Worm (Caenorhabditis elegans) whole organism, late embryonic: Measurements from ENCODE around the gene F44E2.4.

Experiments
- ama-1 ChIP-seq: fragments of 150-350 bp; optimal IDR thresholded peaks from 2 replicates; lab custom pipeline; 2014
- ceh-22 ChIP-seq: sonication (generic microtip); optimal IDR thresholded peaks from 2 replicates; lab custom pipeline; 2017; ENCODE audit warnings: missing biosample characterization, missing genetic modification characterization
- ceh-48 ChIP-seq: sonication (generic microtip); optimal IDR thresholded peaks from 2 replicates; lab custom pipeline; 2016; ENCODE audit warnings: missing genetic modification characterization, inconsistent platforms, missing compliant biosample characterization
- dmd-4 ChIP-seq: sonication (generic microtip); optimal IDR thresholded peaks from 2 replicates; lab custom pipeline; 2016; ENCODE audit warnings: borderline replicate concordance, missing genetic modification characterization, missing compliant biosample characterization
- elt-2 ChIP-seq: sonication (generic microtip); optimal IDR thresholded peaks from 2 replicates; lab custom pipeline; 2016; ENCODE audit warnings: missing genetic modification reagents, missing genetic modification characterization, missing compliant biosample characterization
- gmeb-2 ChIP-seq: sonication (generic microtip); optimal IDR thresholded peaks from 2 replicates; lab custom pipeline; 2016; ENCODE audit warnings: missing genetic modification characterization, inconsistent platforms, missing compliant biosample characterization
- nfya-1 ChIP-seq: sonication (generic microtip); optimal IDR thresholded peaks from 2 replicates; lab custom pipeline; 2017; ENCODE audit warnings: missing genetic modification characterization, mild to moderate bottlenecking, missing compliant biosample characterization, antibody characterized with exemption, moderate library complexity
- odd-2 ChIP-seq: sonication (generic microtip); optimal IDR thresholded peaks from 2 replicates; lab custom pipeline; 2017; ENCODE audit warnings: antibody characterized with exemption, mild to moderate bottlenecking, missing genetic modification characterization, missing compliant biosample characterization
- pha-4 ChIP-seq: fragments of 150-350 bp; optimal IDR thresholded peaks from 2 replicates; lab custom pipeline; 2018; ENCODE audit warnings: missing biosample characterization, missing genetic modification reagents, missing genetic modification characterization

DNA sequence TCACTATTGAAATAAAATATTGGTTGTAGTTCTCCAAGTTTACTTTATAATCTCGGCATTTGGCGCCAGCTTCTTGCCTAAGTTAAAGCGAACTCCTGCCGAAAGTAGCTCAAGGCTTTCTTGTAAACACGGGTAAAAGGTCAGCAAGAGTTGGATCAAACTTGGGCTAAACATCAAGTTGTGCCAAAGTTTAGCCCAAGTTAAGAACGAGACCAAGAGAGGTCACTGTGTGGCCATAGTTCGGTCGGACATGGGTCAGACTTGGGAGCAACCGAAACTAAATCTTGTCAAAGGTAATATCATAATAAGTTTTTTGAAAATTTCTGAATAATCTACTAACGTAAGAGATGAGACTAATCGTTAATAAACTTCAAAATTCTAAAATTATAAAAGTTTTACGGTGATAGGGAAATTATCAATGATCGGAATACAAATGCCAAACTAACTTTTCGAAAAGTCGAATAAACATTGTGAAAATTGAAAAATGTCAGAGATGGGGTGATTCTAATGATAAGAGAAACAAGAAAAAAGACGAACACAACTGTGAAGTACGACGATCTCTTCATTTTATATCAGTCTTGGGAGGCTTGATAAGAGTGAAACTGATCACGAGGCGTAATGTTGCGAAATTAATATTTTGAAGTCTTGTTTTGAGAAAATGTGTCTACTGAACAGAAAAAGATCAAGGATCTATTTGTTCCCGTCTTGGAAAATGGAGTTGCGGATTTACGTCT is 29.9 kb upstream of the F44E2.4 start:
- TF ChIP-seq ceh-22 (tag; lab: Kevin White, UChicago) (no peak), elt-2 (tag; lab: Kevin White, UChicago) (peak; percentile 17), ceh-48 (no peak), odd-2 (tag; lab: Kevin White, UChicago) (no peak), ama-1 (lab: Kevin White, UChicago) (no peak), dmd-4 (tag; lab: Kevin White, UChicago) (no peak), nfya-1 (tag; lab: Kevin White, UChicago) (no peak), gmeb-2 (tag; lab: Kevin White, UChicago) (no peak), pha-4 (tag; lab: Kevin White, UChicago) (no peak)
